Worm (Caenorhabditis elegans): ENCODE measurements around the gene F47D12.3.
A peak's percentile ranks its signal among the peaks of the same experiment; 100 is the strongest.

Gene F47D12.3

DNA sequence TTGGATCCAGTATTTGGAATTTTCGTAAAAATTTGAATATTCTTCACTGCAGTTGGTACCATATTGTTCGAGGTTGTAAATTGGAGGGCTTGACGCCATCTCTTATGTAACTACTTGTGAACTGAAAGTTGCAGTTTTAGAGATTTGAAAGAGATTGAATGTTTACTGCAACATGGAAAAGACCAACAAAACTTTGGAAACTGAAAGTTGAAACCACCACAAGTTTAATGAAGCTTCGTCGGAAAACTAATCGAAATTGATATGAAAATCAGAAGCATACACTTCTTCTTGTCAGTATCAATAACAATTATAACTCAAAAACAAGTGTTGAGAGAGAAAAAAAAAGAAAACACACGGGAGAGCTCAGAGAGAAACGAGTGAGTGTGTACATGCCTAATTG lies 30.2 kb upstream of the F47D12.3 start, which contains the start of gene srg-7:
TSS of gene srg-7 (minus strand) at position 101 of the 400 bp plus-strand sequence.
- no peak for TF ChIP-seq T22C8.4 (GFP tag; IDR thresholded peaks at IDR 0.05)

DNA sequence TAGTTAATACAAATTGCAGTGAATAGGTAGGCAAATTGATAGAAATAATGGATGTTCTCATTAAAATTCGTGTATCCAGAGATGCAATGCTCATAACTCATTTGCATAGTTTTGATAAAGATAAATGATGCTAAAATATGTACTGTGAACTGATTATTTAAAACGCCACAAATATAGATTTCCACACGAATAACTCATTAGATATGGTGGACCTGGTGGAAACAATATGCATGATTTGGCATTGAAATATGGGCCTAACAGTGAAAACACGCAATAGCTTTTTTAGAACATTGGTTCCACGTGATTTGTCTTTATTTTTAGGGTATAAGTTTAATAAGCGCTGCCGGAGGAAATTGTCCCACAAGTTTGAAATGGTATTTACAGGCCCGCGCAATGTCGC lies 28.0 kb upstream of the F47D12.3 start, which contains the start of gene srg-3:
TSS of gene srg-3 (minus strand) at position 101 of the 400 bp plus-strand sequence.
- TF ChIP-seq ztf-29 (GFP tag; IDR thresholded peaks at IDR 0.05): no peak
- no peak for TF ChIP-seq ref-1 (GFP tag; conservative IDR thresholded peaks at IDR 0.05)
- TF ChIP-seq flt-1 (GFP tag; IDR thresholded peaks at IDR 0.05): no peak
- TF ChIP-seq klf-2 (GFP tag; conservative IDR thresholded peaks at IDR 0.05): no peak
- TF ChIP-seq tab-1 (GFP tag; IDR thresholded peaks at IDR 0.05): no peak
- no peak for TF ChIP-seq cog-1 (tag; optimal IDR thresholded peaks at IDR 0.05)
- no peak for TF ChIP-seq T22C8.4 (GFP tag; IDR thresholded peaks at IDR 0.05)
- no peak for TF ChIP-seq ztf-23 (GFP tag; IDR thresholded peaks at IDR 0.05)
- no peak for TF ChIP-seq med-1 (GFP tag; optimal IDR thresholded peaks at IDR 0.05; ENCODE audit: insufficient read depth)

DNA sequence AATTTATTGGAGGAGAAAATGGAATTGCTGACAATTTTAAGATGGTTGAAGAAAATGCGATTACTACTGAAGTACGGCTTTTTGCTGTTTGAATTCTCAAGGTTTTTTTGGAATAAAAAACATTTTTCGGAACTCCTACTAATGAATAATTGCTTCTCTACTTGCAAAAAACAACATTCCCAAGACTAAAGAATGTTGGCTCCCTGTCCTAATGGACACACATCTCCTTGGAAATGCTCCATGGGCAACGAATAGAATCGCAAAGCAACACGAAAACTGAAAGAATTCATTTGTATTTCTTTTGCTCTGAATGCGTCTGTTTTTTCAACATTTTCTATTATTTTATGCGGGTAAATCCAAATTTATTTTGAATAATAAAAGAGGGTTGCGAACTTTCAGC lies 25.4 kb upstream of the F47D12.3 start, which contains the start of gene C18F10.2:
TSS of gene C18F10.2 (plus strand) at position 301 of the 400 bp plus-strand sequence.
- no peak for TF ChIP-seq med-1 (GFP tag; optimal IDR thresholded peaks at IDR 0.05; ENCODE audit: insufficient read depth)
- TF ChIP-seq klf-2 (GFP tag; conservative IDR thresholded peaks at IDR 0.05): no peak
- TF ChIP-seq T22C8.4 (GFP tag; IDR thresholded peaks at IDR 0.05): no peak
- TF ChIP-seq ztf-29 (GFP tag; IDR thresholded peaks at IDR 0.05): no peak
- no peak for TF ChIP-seq flt-1 (GFP tag; IDR thresholded peaks at IDR 0.05)
- no peak for TF ChIP-seq ref-1 (GFP tag; conservative IDR thresholded peaks at IDR 0.05)
- no peak for TF ChIP-seq cog-1 (tag; optimal IDR thresholded peaks at IDR 0.05)
- no peak for TF ChIP-seq ztf-23 (GFP tag; IDR thresholded peaks at IDR 0.05)
- TF ChIP-seq tab-1 (GFP tag; IDR thresholded peaks at IDR 0.05): no peak

DNA sequence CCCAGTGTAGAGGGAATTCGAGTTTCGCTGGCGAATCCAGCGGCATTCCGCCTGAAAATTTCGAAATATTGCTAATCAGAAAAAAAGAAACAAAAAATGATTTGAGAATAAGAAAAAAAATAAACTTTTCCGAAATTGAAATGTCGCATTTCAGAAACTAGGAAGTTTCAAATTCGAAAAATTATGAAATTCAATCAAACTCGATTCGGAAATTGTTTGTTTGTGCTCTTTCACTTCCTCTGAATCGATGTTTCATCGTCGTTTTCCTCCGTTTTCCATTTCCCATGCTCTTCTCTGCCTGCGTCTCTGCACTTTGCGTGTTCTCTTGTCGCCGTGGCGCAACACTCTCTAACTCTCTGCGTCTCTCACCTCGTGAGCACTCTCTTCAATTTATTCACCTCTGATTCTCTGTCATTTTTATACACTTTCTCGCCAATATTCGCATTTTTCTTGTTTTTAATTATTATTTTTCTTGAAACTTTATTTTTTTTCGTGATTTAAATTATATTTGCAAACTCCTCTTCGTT lies 19.9 kb upstream of the F47D12.3 start, which contains the start of gene C18F10.7:
TSS of gene C18F10.7 (minus strand) at position 51 of the 527 bp plus-strand sequence.
- peak; percentile 6 for TF ChIP-seq cog-1 (tag; optimal IDR thresholded peaks at IDR 0.05)
- TF ChIP-seq ref-1 (GFP tag; conservative IDR thresholded peaks at IDR 0.05): no peak

DNA sequence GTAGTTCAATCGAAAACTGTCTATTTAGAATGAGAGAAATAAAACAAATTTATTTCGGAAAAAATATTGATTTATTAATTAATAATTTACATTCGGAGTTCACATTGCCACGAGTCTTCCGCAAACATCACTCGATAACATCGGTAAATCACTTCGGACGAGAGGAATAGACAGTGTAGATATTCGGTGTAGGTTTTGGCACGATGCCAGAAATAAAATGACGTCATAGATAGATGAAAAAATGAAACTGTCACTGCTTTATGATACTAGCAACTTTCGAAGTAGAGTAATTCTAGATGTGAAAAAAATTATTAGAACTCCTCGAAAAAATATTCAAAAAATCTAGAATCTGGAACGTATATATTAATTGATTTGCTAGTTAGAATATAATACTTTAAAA lies 18.8 kb upstream of the F47D12.3 start:
- TF ChIP-seq cog-1 (tag; optimal IDR thresholded peaks at IDR 0.05) (no peak), ref-1 (GFP tag; conservative IDR thresholded peaks at IDR 0.05) (no peak), med-1 (GFP tag; optimal IDR thresholded peaks at IDR 0.05; ENCODE audit: insufficient read depth) (no peak), flt-1 (GFP tag; IDR thresholded peaks at IDR 0.05) (no peak), klf-2 (GFP tag; conservative IDR thresholded peaks at IDR 0.05) (no peak), ztf-23 (GFP tag; IDR thresholded peaks at IDR 0.05) (no peak), ztf-29 (GFP tag; IDR thresholded peaks at IDR 0.05) (no peak), T22C8.4 (GFP tag; IDR thresholded peaks at IDR 0.05) (no peak), tab-1 (GFP tag; IDR thresholded peaks at IDR 0.05) (no peak)

DNA sequence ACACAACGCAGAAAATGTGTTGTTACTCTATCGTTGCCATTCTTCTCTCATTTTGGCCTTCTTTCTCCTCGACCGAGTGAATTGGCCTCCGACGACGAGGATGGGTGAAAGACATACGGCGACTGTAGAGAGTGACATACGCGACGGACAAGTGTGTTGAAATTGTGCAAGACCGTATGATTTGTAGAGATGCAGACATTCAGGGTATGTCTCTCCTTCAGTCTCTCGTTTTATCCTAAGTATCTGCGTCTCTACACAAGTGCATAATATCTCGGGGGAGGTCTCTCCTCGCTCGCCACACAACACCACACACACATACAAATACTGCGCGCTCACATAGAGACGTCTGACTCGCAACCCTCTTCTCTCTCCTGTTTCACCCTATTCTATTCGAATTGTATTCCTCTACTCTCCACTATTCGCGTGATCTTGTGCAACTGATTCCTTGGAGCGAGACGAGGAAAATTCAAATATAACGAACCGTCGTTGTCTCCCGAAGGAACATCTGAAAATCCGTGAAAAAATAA lies 18.1 kb upstream of the F47D12.3 start, which contains the start of gene hmg-1.2:
TSS of gene hmg-1.2 (plus strand) at position 311 of the 527 bp plus-strand sequence.
- TF ChIP-seq T22C8.4 (GFP tag; IDR thresholded peaks at IDR 0.05): no peak
- TF ChIP-seq ztf-29 (GFP tag; IDR thresholded peaks at IDR 0.05): no peak
- no peak for TF ChIP-seq ref-1 (GFP tag; conservative IDR thresholded peaks at IDR 0.05)
- TF ChIP-seq flt-1 (GFP tag; IDR thresholded peaks at IDR 0.05): peak; percentile 49; the same call in 1 of the 2 replicates
- no peak for TF ChIP-seq med-1 (GFP tag; optimal IDR thresholded peaks at IDR 0.05; ENCODE audit: insufficient read depth)
- no peak for TF ChIP-seq klf-2 (GFP tag; conservative IDR thresholded peaks at IDR 0.05)
- no peak for TF ChIP-seq tab-1 (GFP tag; IDR thresholded peaks at IDR 0.05)
- peak; percentile 74 for TF ChIP-seq cog-1 (tag; optimal IDR thresholded peaks at IDR 0.05)
- no peak for TF ChIP-seq ztf-23 (GFP tag; IDR thresholded peaks at IDR 0.05)

DNA sequence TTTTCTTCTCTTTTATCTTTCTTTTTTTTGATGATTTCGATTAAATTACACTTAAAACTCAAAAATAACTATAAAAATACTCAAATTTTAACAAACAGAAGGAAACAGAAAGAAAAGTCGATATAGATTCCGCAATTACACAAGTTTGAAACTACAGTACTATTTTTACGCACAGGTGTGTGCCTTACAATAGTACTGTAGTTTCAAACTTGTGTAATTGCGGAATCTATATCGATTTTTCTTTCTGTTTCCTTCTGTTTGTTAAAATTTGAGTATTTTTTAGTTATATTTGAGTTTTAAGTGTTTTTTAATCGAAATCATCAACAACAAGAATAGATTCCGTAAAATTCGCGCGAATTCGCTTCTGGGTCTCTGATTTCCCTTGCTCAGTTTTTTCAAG lies 15.2 kb upstream of the F47D12.3 start:
- TF ChIP-seq T22C8.4 (GFP tag; IDR thresholded peaks at IDR 0.05) (peak; percentile 36; the same call in 1 of the 2 replicates), ref-1 (GFP tag; conservative IDR thresholded peaks at IDR 0.05) (no peak), cog-1 (tag; optimal IDR thresholded peaks at IDR 0.05) (no peak)

DNA sequence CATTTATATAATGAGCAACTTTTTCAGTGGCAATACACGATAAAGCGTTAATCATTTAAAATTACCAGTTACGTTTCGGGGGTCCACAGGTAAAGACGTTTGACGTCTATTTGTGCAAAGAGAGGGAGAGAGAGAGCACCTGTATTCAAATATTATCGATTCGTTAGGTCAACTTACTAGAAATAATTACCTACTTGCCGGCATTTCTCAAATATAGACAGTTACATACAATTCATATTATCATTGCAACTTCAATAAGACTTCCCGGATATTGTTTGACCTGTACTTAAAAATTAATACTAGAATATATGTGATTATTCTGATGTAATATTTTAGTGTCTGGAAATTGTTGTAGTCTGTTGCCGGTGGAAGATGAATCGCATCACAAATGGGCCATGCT lies 12.4 kb upstream of the F47D12.3 start, which contains the start of gene gadr-3:
TSS of gene gadr-3 (minus strand) at position 101 of the 400 bp plus-strand sequence.
- TF ChIP-seq ztf-29 (GFP tag; IDR thresholded peaks at IDR 0.05) (no peak), cog-1 (tag; optimal IDR thresholded peaks at IDR 0.05) (no peak)

DNA sequence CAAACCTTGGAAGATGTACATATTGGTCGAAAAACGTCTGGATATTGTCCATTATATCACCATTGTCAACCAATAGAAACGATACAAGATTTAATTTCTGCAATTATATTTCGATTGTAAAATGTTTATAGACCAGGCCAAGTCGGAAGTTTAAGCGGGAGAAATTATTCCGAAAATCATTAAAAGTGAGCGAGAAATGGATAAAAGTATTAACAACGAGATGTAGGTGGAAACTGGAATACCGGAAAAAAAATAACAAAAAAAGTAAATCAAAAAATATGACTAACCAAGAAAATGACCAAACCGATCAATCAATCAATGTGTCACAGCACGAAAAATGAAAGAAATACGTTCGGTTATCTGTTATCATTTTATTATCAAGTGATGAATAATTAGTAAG lies 11.1 kb upstream of the F47D12.3 start, which contains the start of gene F47D12.6:
TSS of gene F47D12.6 (minus strand) at position 101 of the 400 bp plus-strand sequence.
- TF ChIP-seq tab-1 (GFP tag; IDR thresholded peaks at IDR 0.05): no peak
- TF ChIP-seq klf-2 (GFP tag; conservative IDR thresholded peaks at IDR 0.05): no peak
- TF ChIP-seq ztf-23 (GFP tag; IDR thresholded peaks at IDR 0.05): no peak
- no peak for TF ChIP-seq flt-1 (GFP tag; IDR thresholded peaks at IDR 0.05)
- TF ChIP-seq ref-1 (GFP tag; conservative IDR thresholded peaks at IDR 0.05): no peak
- no peak for TF ChIP-seq T22C8.4 (GFP tag; IDR thresholded peaks at IDR 0.05)
- TF ChIP-seq ztf-29 (GFP tag; IDR thresholded peaks at IDR 0.05): no peak
- no peak for TF ChIP-seq med-1 (GFP tag; optimal IDR thresholded peaks at IDR 0.05; ENCODE audit: insufficient read depth)
- TF ChIP-seq cog-1 (tag; optimal IDR thresholded peaks at IDR 0.05): no peak

DNA sequence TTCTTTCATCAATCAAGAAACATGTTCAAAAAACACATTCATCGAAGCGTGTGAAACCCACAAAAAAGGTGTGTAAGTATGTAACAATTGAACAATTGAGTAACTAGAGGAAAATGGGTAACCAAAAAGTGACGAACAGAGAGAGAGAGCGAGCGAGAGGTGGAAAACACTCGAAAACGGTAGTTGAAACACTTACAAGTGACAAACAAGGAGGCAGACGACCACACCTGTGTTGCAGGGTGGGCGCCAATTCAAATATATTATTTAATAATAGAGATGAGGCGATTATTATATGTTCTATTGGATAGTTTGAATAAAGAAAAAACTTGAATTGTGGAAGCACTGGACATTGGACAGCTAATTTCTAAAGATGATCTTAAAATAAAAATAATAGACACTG lies 8.9 kb upstream of the F47D12.3 start:
- TF ChIP-seq ref-1 (GFP tag; conservative IDR thresholded peaks at IDR 0.05) (no peak), flt-1 (GFP tag; IDR thresholded peaks at IDR 0.05) (no peak), tab-1 (GFP tag; IDR thresholded peaks at IDR 0.05) (no peak), klf-2 (GFP tag; conservative IDR thresholded peaks at IDR 0.05) (no peak), ztf-29 (GFP tag; IDR thresholded peaks at IDR 0.05) (no peak), med-1 (GFP tag; optimal IDR thresholded peaks at IDR 0.05; ENCODE audit: insufficient read depth) (no peak), cog-1 (tag; optimal IDR thresholded peaks at IDR 0.05) (no peak), T22C8.4 (GFP tag; IDR thresholded peaks at IDR 0.05) (no peak), ztf-23 (GFP tag; IDR thresholded peaks at IDR 0.05) (no peak)
